Fruit fly (Drosophila melanogaster) whole organism, embryonic: Measurements from ENCODE around the gene Cenp-C.

Experiments
- CG2678 ChIP-seq: fragments of 200-800 bp; sonication (Bioruptor generic); optimal IDR thresholded peaks from 3 replicates; lab custom pipeline; 2019; ENCODE audit warnings: missing biosample characterization, mild to moderate bottlenecking, missing genetic modification characterization, moderate library complexity
- CG5953 ChIP-seq: fragments of 200-800 bp; sonication (Bioruptor generic); IDR thresholded peaks from 2 replicates; pipeline ENCODE4 v1.3.6; 2022; ENCODE audit warnings: missing biosample characterization, missing genetic modification characterization
- CG9817 ChIP-seq: fragments of 200-800 bp; sonication (Bioruptor generic); optimal IDR thresholded peaks from 2 replicates; lab custom pipeline; 2018; ENCODE audit warnings: missing biosample characterization, mild to moderate bottlenecking, missing genetic modification characterization, moderate library complexity
- CG9932 ChIP-seq: fragments of 200-800 bp; sonication (Bioruptor generic); IDR thresholded peaks from 2 replicates; pipeline ENCODE4 v1.3.6; 2022; ENCODE audit warnings: missing biosample characterization, missing genetic modification characterization
- CHES-1-like ChIP-seq: fragments of 200-800 bp; sonication (Bioruptor generic); optimal IDR thresholded peaks from 2 replicates; lab custom pipeline; 2016; ENCODE audit warnings: missing biosample characterization, missing genetic modification characterization
- CTCF ChIP-seq: fragments of 200-800 bp; sonication (Bioruptor generic); optimal IDR thresholded peaks from 2 replicates; lab custom pipeline; 2017; ENCODE audit warnings: missing biosample characterization, mild to moderate bottlenecking, missing genetic modification characterization, moderate library complexity
- Fer2 ChIP-seq: fragments of 200-800 bp; sonication (Bioruptor generic); optimal IDR thresholded peaks from 2 replicates; lab custom pipeline; 2018; ENCODE audit warnings: missing biosample characterization, mild to moderate bottlenecking, missing genetic modification characterization, moderate library complexity
- Ssrp ChIP-seq: fragments of 200-800 bp; sonication (Bioruptor generic); optimal IDR thresholded peaks from 2 replicates; lab custom pipeline; 2018; ENCODE audit warnings: missing biosample characterization, mild to moderate bottlenecking, missing genetic modification characterization, moderate library complexity
- pb ChIP-seq: fragments of 200-800 bp; sonication (Bioruptor generic); optimal IDR thresholded peaks from 3 replicates; lab custom pipeline; 2016; ENCODE audit warnings: missing biosample characterization, missing genetic modification characterization
- sens ChIP-seq: fragments of 200-800 bp; sonication (Bioruptor generic); peaks from one replicate; lab custom pipeline; 2016; ENCODE audit warnings: missing biosample characterization, missing genetic modification characterization
- sr ChIP-seq: fragments of 200-800 bp; sonication (Bioruptor generic); IDR thresholded peaks from 3 replicates; pipeline ENCODE4 v1.3.6; 2022; ENCODE audit warnings: missing biosample characterization, missing genetic modification characterization

- TF ChIP-seq CTCF (GFP tag; lab: Kevin White, UChicago) (no peak), CHES-1-like (GFP tag; lab: Kevin White, UChicago) (no peak), sr (GFP tag; lab: Robert Waterston, UW) (no peak), CG2678 (tag; lab: Kevin White, UChicago) (no peak), CG9932 (no peak), Fer2 (tag; lab: Kevin White, UChicago) (no peak), sens (GFP tag; lab: Kevin White, UChicago) (no peak), Ssrp (no peak), CG9817 (tag; lab: Kevin White, UChicago) (no peak), CG5953 (no peak), pb (no peak)
Observed at dm6 chr3R:8523668-8524067, 40.2 kb upstream of the Cenp-C start, which contains the start of gene CG31259.
